Worm (Caenorhabditis elegans) whole organism, L1 larva: ENCODE data around the gene srsx-22.

Source experiments
- ceh-82 ChIP-seq, 3 experiments: fragments of 150-350 bp in 1 of 3; sonication (generic microtip) in 2 of 3; optimal IDR thresholded peaks; 2 replicates each; lab custom pipeline; 2014 to 2017; ENCODE audit warnings: missing biosample characterization in 3 of 3, missing genetic modification characterization in 3 of 3
- ces-1 ChIP-seq: fragments of 150-350 bp; optimal IDR thresholded peaks from 2 replicates; lab custom pipeline; 2014; ENCODE audit warnings: missing biosample characterization, missing genetic modification reagents, missing genetic modification characterization
- elt-3 ChIP-seq, 6 experiments: fragments of 150-350 bp in 1 of 6; sonication (generic microtip); optimal IDR thresholded peaks; 2 replicates each; lab custom pipeline; 2017 to 2018; ENCODE audit warnings: missing biosample characterization in 6 of 6, missing genetic modification characterization in 6 of 6, inconsistent platforms in 1 of 6
- irx-1 ChIP-seq: sonication (generic microtip); optimal IDR thresholded peaks from 2 replicates; lab custom pipeline; 2016; ENCODE audit warnings: missing genetic modification characterization, missing compliant biosample characterization
- lin-13 ChIP-seq: fragments of 150-350 bp; optimal IDR thresholded peaks from 2 replicates; lab custom pipeline; 2014; ENCODE audit warnings: missing biosample characterization, missing genetic modification reagents, missing genetic modification characterization
- nhr-47 ChIP-seq: sonication (generic microtip); optimal IDR thresholded peaks from 2 replicates; lab custom pipeline; 2016; ENCODE audit warnings: mild to moderate bottlenecking, missing genetic modification characterization, moderate library complexity, missing compliant biosample characterization
- nhr-90 ChIP-seq: sonication (generic microtip); optimal IDR thresholded peaks from 2 replicates; lab custom pipeline; 2016; ENCODE audit warnings: mild to moderate bottlenecking, missing genetic modification characterization, missing compliant biosample characterization; ENCODE audit not compliant: poor library complexity
- pag-3 ChIP-seq: sonication (generic microtip); optimal IDR thresholded peaks from 2 replicates; lab custom pipeline; 2017; ENCODE audit warnings: missing genetic modification characterization, mild to moderate bottlenecking, missing compliant biosample characterization, antibody characterized with exemption, borderline replicate concordance; ENCODE audit not compliant: insufficient read depth

DNA sequence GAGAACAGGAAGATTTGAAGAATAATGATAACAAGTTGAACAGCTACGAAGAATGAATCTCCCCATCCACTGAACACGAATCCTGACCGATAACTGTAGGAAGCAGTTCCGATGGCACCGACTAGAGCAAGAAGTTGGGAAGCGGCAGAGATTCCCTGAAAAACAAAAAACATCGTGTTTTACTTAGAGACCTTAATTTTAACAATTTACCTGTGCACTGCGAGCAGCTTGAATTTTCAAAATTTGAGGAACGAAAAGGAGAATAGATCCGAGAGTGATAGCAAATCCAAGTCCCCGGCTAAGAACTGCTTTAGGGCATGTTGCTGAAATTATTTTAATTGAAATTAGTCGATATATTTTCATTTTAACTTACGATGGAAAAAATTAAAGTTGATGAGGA lies 7.2 kb downstream of the srsx-22 start:
- TF ChIP-seq elt-3 (tag; optimal IDR thresholded peaks at IDR 0.05; lab: Kevin White, UChicago) (no peak), ces-1 (GFP tag; lab: Kevin White, UChicago) (no peak), nhr-47 (tag; lab: Kevin White, UChicago) (no peak), pag-3 (tag; lab: Kevin White, UChicago) (no peak), irx-1 (no peak), lin-13 (no peak), nhr-90 (tag; lab: Kevin White, UChicago) (no peak), ceh-82 (tag; optimal IDR thresholded peaks at IDR 0.05; lab: Kevin White, UChicago) (no peak)
